Worm (Caenorhabditis elegans) whole organism, L4/young adult: Measurements from ENCODE around the gene acs-6.

ENCODE experiments used
- W03F9.2 ChIP-seq: fragments of 150-350 bp; optimal IDR thresholded peaks from 2 replicates; lab custom pipeline; 2014; ENCODE audit warnings: missing biosample characterization, missing genetic modification characterization
- him-1 ChIP-seq: sonication (generic microtip); optimal IDR thresholded peaks from 2 replicates; lab custom pipeline; 2016; ENCODE audit warnings: missing genotype, missing genetic modification reagents, missing genetic modification characterization, missing compliant biosample characterization

DNA sequence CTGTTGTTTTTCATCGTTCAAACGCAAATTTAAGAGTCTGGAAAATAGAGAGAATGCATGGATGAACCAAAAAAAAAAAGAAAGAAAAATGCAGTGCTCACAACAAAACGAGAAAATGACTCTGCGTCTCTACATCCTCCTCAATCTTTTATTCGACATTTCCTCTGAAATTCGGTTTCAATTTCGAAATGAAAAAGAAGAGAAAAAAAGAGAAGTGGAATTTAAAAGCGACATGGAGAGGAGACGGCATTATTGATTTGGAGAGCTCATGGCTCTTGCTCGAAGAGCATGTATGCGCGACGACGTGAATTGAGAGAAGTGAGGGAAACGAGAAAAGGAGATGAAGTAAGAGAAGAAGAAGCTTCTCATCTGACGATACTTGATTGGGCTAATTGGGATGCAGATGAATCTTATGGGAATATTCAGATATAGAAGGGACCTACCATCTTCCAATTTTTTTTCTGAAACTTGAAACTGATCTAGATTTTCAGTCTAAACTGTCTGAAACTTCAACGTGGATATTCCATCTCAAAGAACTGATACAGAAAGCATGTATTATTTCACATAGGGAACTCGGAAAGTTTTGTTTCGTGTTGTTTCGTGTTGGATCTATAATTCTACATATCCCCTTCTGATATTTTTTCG is 49.3 kb downstream of the acs-6 start:
- TF ChIP-seq him-1, result no peak
- TF ChIP-seq W03F9.2 (tag; lab: Kevin White, UChicago), result no peak
